Worm (Caenorhabditis elegans) whole organism, late embryonic: ENCODE measurements around the gene col-105.

Experiments
- K09A11.1 ChIP-seq: sonication (generic microtip); optimal IDR thresholded peaks from 2 replicates; lab custom pipeline; 2017; ENCODE audit warnings: antibody characterized with exemption, mild to moderate bottlenecking, missing genetic modification characterization, missing compliant biosample characterization; ENCODE audit not compliant: insufficient read depth
- ama-1 ChIP-seq: fragments of 150-350 bp; optimal IDR thresholded peaks from 2 replicates; lab custom pipeline; 2014
- ceh-18 ChIP-seq: sonication (generic microtip); optimal IDR thresholded peaks from 2 replicates; lab custom pipeline; 2016; ENCODE audit warnings: missing genetic modification characterization, missing compliant biosample characterization
- ceh-30 ChIP-seq: fragments of 150-350 bp; optimal IDR thresholded peaks from 2 replicates; lab custom pipeline; 2014; ENCODE audit warnings: missing biosample characterization, missing genetic modification characterization
- ceh-48 ChIP-seq: sonication (generic microtip); optimal IDR thresholded peaks from 2 replicates; lab custom pipeline; 2016; ENCODE audit warnings: missing genetic modification characterization, inconsistent platforms, missing compliant biosample characterization
- ceh-9 ChIP-seq: sonication (generic microtip); optimal IDR thresholded peaks from 2 replicates; lab custom pipeline; 2016; ENCODE audit warnings: mild to moderate bottlenecking, missing genetic modification characterization, inconsistent platforms, missing compliant biosample characterization
- che-1 ChIP-seq: sonication (generic microtip); optimal IDR thresholded peaks from 2 replicates; lab custom pipeline; 2016; ENCODE audit warnings: mild to moderate bottlenecking, missing genetic modification characterization, missing compliant biosample characterization
- dmd-4 ChIP-seq: sonication (generic microtip); optimal IDR thresholded peaks from 2 replicates; lab custom pipeline; 2016; ENCODE audit warnings: borderline replicate concordance, missing genetic modification characterization, missing compliant biosample characterization
- elt-2 ChIP-seq: sonication (generic microtip); optimal IDR thresholded peaks from 2 replicates; lab custom pipeline; 2016; ENCODE audit warnings: missing genetic modification reagents, missing genetic modification characterization, missing compliant biosample characterization
- hlh-13 ChIP-seq: fragments of 200-800 bp; sonication (Bioruptor generic); optimal IDR thresholded peaks from 2 replicates; lab custom pipeline; 2018; ENCODE audit warnings: mild to moderate bottlenecking, missing genetic modification characterization, missing compliant biosample characterization
- nhr-11 ChIP-seq: fragments of 150-350 bp; optimal IDR thresholded peaks from 2 replicates; lab custom pipeline; 2014; ENCODE audit warnings: missing biosample characterization, missing genetic modification characterization
- pqm-1 ChIP-seq: sonication (generic microtip); optimal IDR thresholded peaks from 2 replicates; lab custom pipeline; 2016; ENCODE audit warnings: missing genetic modification characterization, missing compliant biosample characterization
- ref-2 ChIP-seq: sonication (generic microtip); optimal IDR thresholded peaks from 2 replicates; lab custom pipeline; 2016; ENCODE audit warnings: missing genetic modification characterization, missing compliant biosample characterization
- tbx-2 ChIP-seq: sonication (generic microtip); optimal IDR thresholded peaks from 2 replicates; lab custom pipeline; 2016; ENCODE audit warnings: missing genetic modification characterization, missing compliant biosample characterization

DNA sequence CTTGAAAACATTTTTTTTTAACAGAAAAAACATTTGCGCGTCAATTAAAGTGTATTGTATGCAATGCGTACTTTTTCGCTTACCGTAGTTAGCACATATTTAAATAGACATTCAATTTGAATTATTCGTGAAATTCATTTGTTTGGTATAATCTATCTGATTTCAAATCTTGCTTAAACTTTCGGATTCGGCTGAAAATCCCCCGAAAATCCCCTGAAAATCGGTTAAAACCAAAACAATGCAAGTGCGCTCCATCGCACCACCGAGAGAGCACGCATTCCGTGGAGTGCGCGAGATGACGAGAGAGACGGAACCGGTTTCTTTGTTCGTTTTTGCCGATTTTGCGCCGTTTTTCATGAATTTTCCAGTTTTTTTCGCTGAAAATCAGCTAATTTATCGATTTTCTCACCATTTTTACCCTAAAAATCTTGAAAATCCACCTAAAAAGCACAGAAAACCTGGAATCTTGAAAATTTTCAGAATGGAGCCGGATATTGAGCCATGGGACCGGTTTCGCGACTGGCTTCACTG, 30.3 kb downstream of the col-105 start, which contains the start of gene F53H1.3:
- TF ChIP-seq tbx-2 (tag; lab: Kevin White, UChicago) (no peak), ama-1 (lab: Kevin White, UChicago) (no peak), ref-2 (tag; lab: Kevin White, UChicago) (no peak), pqm-1 (tag; lab: Kevin White, UChicago) (no peak), nhr-11 (no peak), ceh-9 (tag; lab: Kevin White, UChicago) (no peak), ceh-48 (tag; lab: Kevin White, UChicago) (no peak), hlh-13 (GFP tag; lab: Kevin White, UChicago) (no peak), dmd-4 (no peak), ceh-30 (tag; lab: Kevin White, UChicago) (no peak), ceh-18 (tag; lab: Kevin White, UChicago) (no peak), elt-2 (tag; lab: Kevin White, UChicago) (no peak), K09A11.1 (no peak), che-1 (tag; lab: Kevin White, UChicago) (no peak)
